Fruit fly (Drosophila melanogaster) whole organism, adult: ENCODE measurements around the gene WDR79.

Experiments used
- CG11617 ChIP-seq: fragments of 200-800 bp; sonication (Bioruptor generic); optimal IDR thresholded peaks from 2 replicates; lab custom pipeline; 2017; ENCODE audit warnings: mild to moderate bottlenecking, missing biosample characterization, missing genetic modification reagents, missing genetic modification characterization
- CG12768 ChIP-seq: fragments of 200-800 bp; sonication (Bioruptor generic); optimal IDR thresholded peaks from 2 replicates; lab custom pipeline; 2017; ENCODE audit warnings: missing biosample characterization, missing genetic modification characterization, mild to moderate bottlenecking, moderate library complexity, missing genetic modification reagents
- CG14711 ChIP-seq: fragments of 200-800 bp; sonication (Bioruptor generic); optimal IDR thresholded peaks from 2 replicates; lab custom pipeline; 2018; ENCODE audit warnings: missing biosample characterization, mild to moderate bottlenecking, missing genetic modification characterization, moderate library complexity
- CG33017 ChIP-seq: fragments of 200-800 bp; sonication (Bioruptor generic); optimal IDR thresholded peaks from 2 replicates; lab custom pipeline; 2018; ENCODE audit warnings: missing biosample characterization, mild to moderate bottlenecking, missing genetic modification characterization, moderate library complexity
- cnc ChIP-seq, 2 experiments: fragments of >200 bp; optimal IDR thresholded peaks; 2 replicates each; lab custom pipeline; 2017
- kay ChIP-seq: fragments of 200-800 bp; sonication (Bioruptor generic); peaks from one replicate; lab custom pipeline; 2016; ENCODE audit warnings: missing biosample characterization, missing genetic modification characterization, borderline replicate concordance
- tj ChIP-seq: fragments of 200-800 bp; sonication (Bioruptor generic); optimal IDR thresholded peaks from 3 replicates; lab custom pipeline; 2017; ENCODE audit warnings: missing biosample characterization, mild to moderate bottlenecking, missing genetic modification characterization, moderate library complexity
- toe ChIP-seq: fragments of 200-800 bp; sonication (Bioruptor generic); optimal IDR thresholded peaks from 2 replicates; lab custom pipeline; 2016; ENCODE audit warnings: missing biosample characterization, missing genetic modification characterization

- TF ChIP-seq CG33017 (no peak), CG12768 (GFP tag; lab: Kevin White, UChicago) (no peak), toe (no peak), CG11617 (GFP tag; lab: Kevin White, UChicago) (no peak), cnc (optimal IDR thresholded peaks at IDR 0.05; lab: Kevin White, UChicago) (no peak), CG14711 (tag; lab: Kevin White, UChicago) (no peak), tj (GFP tag; lab: Kevin White, UChicago) (no peak), kay (GFP tag; lab: Kevin White, UChicago) (no peak)
Measured at dm6 chr2L:6176408-6176807, 48.8 kb upstream of the WDR79 start.
